Fruit fly (Drosophila melanogaster) whole organism, embryonic: ENCODE results near the gene Fmr1.

Experiments used
- Asciz ChIP-seq: fragments of 200-800 bp; sonication (Bioruptor generic); optimal IDR thresholded peaks from 2 replicates; lab custom pipeline; 2017; ENCODE audit warnings: missing biosample characterization, mild to moderate bottlenecking, missing genetic modification characterization, missing genetic modification reagents
- Atf3 ChIP-seq: fragments of 200-800 bp; sonication (Bioruptor generic); optimal IDR thresholded peaks from 3 replicates; lab custom pipeline; 2016; ENCODE audit warnings: missing biosample characterization, missing genetic modification characterization
- CG12071 ChIP-seq: fragments of 200-800 bp; sonication (Bioruptor generic); optimal IDR thresholded peaks from 3 replicates; lab custom pipeline; 2018; ENCODE audit warnings: missing biosample characterization, mild to moderate bottlenecking, missing genetic modification characterization
- CG12391 ChIP-seq: fragments of 200-800 bp; sonication (Bioruptor generic); optimal IDR thresholded peaks from 3 replicates; lab custom pipeline; 2018; ENCODE audit warnings: missing biosample characterization, mild to moderate bottlenecking, missing genetic modification characterization, moderate library complexity
- CG12659 ChIP-seq: fragments of 200-800 bp; sonication (Bioruptor generic); optimal IDR thresholded peaks from 3 replicates; lab custom pipeline; 2017; ENCODE audit warnings: mild to moderate bottlenecking, missing biosample characterization, missing genetic modification reagents, missing genetic modification characterization
- CG12769 ChIP-seq: fragments of 200-800 bp; sonication (Bioruptor generic); optimal IDR thresholded peaks from 2 replicates; lab custom pipeline; 2019; ENCODE audit warnings: missing biosample characterization, mild to moderate bottlenecking, missing genetic modification characterization, moderate library complexity
- CG13296 ChIP-seq: fragments of 200-800 bp; sonication (Bioruptor generic); optimal IDR thresholded peaks from 3 replicates; lab custom pipeline; 2018; ENCODE audit warnings: missing biosample characterization, mild to moderate bottlenecking, missing genetic modification characterization
- CG13624 ChIP-seq: fragments of 200-800 bp; sonication (Bioruptor generic); optimal IDR thresholded peaks from 2 replicates; lab custom pipeline; 2016; ENCODE audit warnings: missing biosample characterization, missing genetic modification characterization
- CG13894 ChIP-seq: fragments of 200-800 bp; sonication (Bioruptor generic); optimal IDR thresholded peaks from 3 replicates; lab custom pipeline; 2018; ENCODE audit warnings: missing biosample characterization, mild to moderate bottlenecking, missing genetic modification characterization, moderate library complexity
- CG14860 ChIP-seq: fragments of 200-800 bp; sonication (Bioruptor generic); IDR thresholded peaks from 3 replicates; pipeline ENCODE4 v1.3.6; 2022; ENCODE audit warnings: missing biosample characterization, missing genetic modification characterization; ENCODE audit not compliant: partially characterized antibody
- CG15479 ChIP-seq: fragments of 200-800 bp; sonication (Bioruptor generic); optimal IDR thresholded peaks from 3 replicates; lab custom pipeline; 2019; ENCODE audit warnings: missing biosample characterization, mild to moderate bottlenecking, missing genetic modification characterization, moderate library complexity
- CG1647 ChIP-seq: fragments of 200-800 bp; sonication (Bioruptor generic); optimal IDR thresholded peaks from 3 replicates; lab custom pipeline; 2016; ENCODE audit warnings: missing biosample characterization, missing genetic modification characterization
- CG16863 ChIP-seq: fragments of 200-800 bp; sonication (Bioruptor generic); optimal IDR thresholded peaks from 3 replicates; lab custom pipeline; 2016; ENCODE audit warnings: missing biosample characterization, missing genetic modification characterization
- CG17361 ChIP-seq: fragments of 200-800 bp; sonication (Bioruptor generic); IDR thresholded peaks from 3 replicates; pipeline ENCODE4 v1.3.6; 2022; ENCODE audit warnings: missing biosample characterization, missing genetic modification characterization
- CG18619 ChIP-seq: fragments of 200-800 bp; sonication (Bioruptor generic); optimal IDR thresholded peaks from 3 replicates; lab custom pipeline; 2017; ENCODE audit warnings: missing biosample characterization, mild to moderate bottlenecking, missing genetic modification characterization
- CG2116 ChIP-seq: fragments of 200-800 bp; sonication (Bioruptor generic); optimal IDR thresholded peaks from 3 replicates; lab custom pipeline; 2018; ENCODE audit warnings: missing biosample characterization, mild to moderate bottlenecking, missing genetic modification characterization
- CG2199 ChIP-seq: fragments of 200-800 bp; sonication (Bioruptor generic); IDR thresholded peaks from 3 replicates; pipeline ENCODE4 v1.3.6; 2022; ENCODE audit warnings: missing biosample characterization, missing genetic modification characterization
- CG34376 ChIP-seq: fragments of 200-800 bp; sonication (Bioruptor generic); optimal IDR thresholded peaks from 2 replicates; lab custom pipeline; 2018; ENCODE audit warnings: missing biosample characterization, mild to moderate bottlenecking, missing genetic modification characterization
- CG6654 ChIP-seq: fragments of 200-800 bp; sonication (Bioruptor generic); optimal IDR thresholded peaks from 2 replicates; lab custom pipeline; 2017; ENCODE audit warnings: missing biosample characterization, mild to moderate bottlenecking, missing genetic modification characterization
- CG6683 ChIP-seq: fragments of 200-800 bp; sonication (Bioruptor generic); optimal IDR thresholded peaks from 2 replicates; lab custom pipeline; 2017; ENCODE audit warnings: missing biosample characterization, mild to moderate bottlenecking, missing genetic modification characterization, missing genetic modification reagents
- Chrac-16 ChIP-seq: fragments of 200-800 bp; sonication (Bioruptor generic); optimal IDR thresholded peaks from 3 replicates; lab custom pipeline; 2016; ENCODE audit warnings: missing biosample characterization, missing genetic modification characterization
- Dref ChIP-seq: fragments of 200-800 bp; sonication (Bioruptor generic); IDR thresholded peaks from 2 replicates; pipeline ENCODE4 v1.3.6; 2022; ENCODE audit warnings: missing biosample characterization, missing genetic modification characterization
- HLHmδ ChIP-seq: fragments of 200-800 bp; sonication (Bioruptor generic); optimal IDR thresholded peaks from 2 replicates; lab custom pipeline; 2018; ENCODE audit warnings: missing biosample characterization, mild to moderate bottlenecking, missing genetic modification characterization, moderate library complexity
- Lim3 ChIP-seq: fragments of 200-800 bp; sonication (Bioruptor generic); IDR thresholded peaks from 2 replicates; pipeline ENCODE4 v1.3.6; 2022; ENCODE audit warnings: missing biosample characterization, missing genetic modification characterization
- Meics ChIP-seq: fragments of 200-800 bp; sonication (Bioruptor generic); optimal IDR thresholded peaks from 2 replicates; lab custom pipeline; 2017; ENCODE audit warnings: missing biosample characterization, mild to moderate bottlenecking, missing genetic modification characterization
- NC2β ChIP-seq: fragments of 200-800 bp; sonication (Bioruptor generic); optimal IDR thresholded peaks from 2 replicates; lab custom pipeline; 2016; ENCODE audit warnings: missing biosample characterization, missing genetic modification characterization
- NfI ChIP-seq: fragments of 200-800 bp; sonication (Bioruptor generic); optimal IDR thresholded peaks from 3 replicates; lab custom pipeline; 2018; ENCODE audit warnings: missing biosample characterization, mild to moderate bottlenecking, missing genetic modification characterization, moderate library complexity
- Oaz ChIP-seq: fragments of 200-800 bp; sonication (Bioruptor generic); IDR thresholded peaks from 2 replicates; pipeline ENCODE4 v1.3.6; 2022; ENCODE audit warnings: missing biosample characterization, missing genetic modification characterization
- PHDP ChIP-seq: fragments of 200-800 bp; sonication (Bioruptor generic); optimal IDR thresholded peaks from 3 replicates; lab custom pipeline; 2018; ENCODE audit warnings: missing biosample characterization, mild to moderate bottlenecking, missing genetic modification characterization, moderate library complexity
- Taf1 ChIP-seq: fragments of 200-800 bp; sonication (Bioruptor generic); IDR thresholded peaks from 2 replicates; pipeline ENCODE4 v1.3.6; 2022; ENCODE audit warnings: missing biosample characterization, missing genetic modification characterization
- ara ChIP-seq: fragments of 200-800 bp; sonication (Bioruptor generic); IDR thresholded peaks from 2 replicates; pipeline ENCODE4 v1.3.6; 2022; ENCODE audit warnings: missing biosample characterization, missing genetic modification characterization
- bsh ChIP-seq, 2 experiments: fragments of 200-800 bp; sonication (Bioruptor generic); optimal IDR thresholded peaks; 2 replicates each; lab custom pipeline; 2017 to 2018; ENCODE audit warnings: mild to moderate bottlenecking in 2 of 2, missing biosample characterization in 2 of 2, missing genetic modification characterization in 2 of 2, moderate library complexity in 1 of 2
- btn ChIP-seq: fragments of 200-800 bp; sonication (Bioruptor generic); optimal IDR thresholded peaks from 2 replicates; lab custom pipeline; 2016; ENCODE audit warnings: missing biosample characterization, missing genetic modification characterization
- ci ChIP-seq: fragments of 200-800 bp; sonication (Bioruptor generic); IDR thresholded peaks from 3 replicates; pipeline ENCODE4 v1.3.6; 2022; ENCODE audit warnings: missing biosample characterization, missing genetic modification characterization
- dpn ChIP-seq, 2 experiments: fragments of 200-800 bp; sonication (Bioruptor generic); optimal IDR thresholded peaks; 3 replicates each; lab custom pipeline; 2016; ENCODE audit warnings: missing biosample characterization in 2 of 2, missing genetic modification characterization in 2 of 2
- fd3F ChIP-seq: fragments of 200-800 bp; sonication (Bioruptor generic); optimal IDR thresholded peaks from 2 replicates; lab custom pipeline; 2018; ENCODE audit warnings: missing biosample characterization, mild to moderate bottlenecking, missing genetic modification characterization, moderate library complexity
- fru ChIP-seq: fragments of >200 bp; optimal IDR thresholded peaks from 2 replicates; lab custom pipeline; 2017
- grau ChIP-seq: fragments of 200-800 bp; optimal IDR thresholded peaks from 3 replicates; lab custom pipeline; 2019; ENCODE audit warnings: missing biosample characterization, mild to moderate bottlenecking, missing genetic modification characterization, moderate library complexity
- her ChIP-seq: fragments of 200-800 bp; sonication (Bioruptor generic); optimal IDR thresholded peaks from 2 replicates; lab custom pipeline; 2016; ENCODE audit warnings: missing biosample characterization, missing genetic modification characterization
- jing ChIP-seq: fragments of 200-800 bp; sonication (Bioruptor generic); optimal IDR thresholded peaks from 2 replicates; lab custom pipeline; 2018; ENCODE audit warnings: missing biosample characterization, mild to moderate bottlenecking, missing genetic modification characterization
- kah ChIP-seq: fragments of 200-800 bp; sonication (Bioruptor generic); optimal IDR thresholded peaks from 2 replicates; lab custom pipeline; 2018; ENCODE audit warnings: missing biosample characterization, mild to moderate bottlenecking, missing genetic modification characterization
- kay ChIP-seq: fragments of 200-800 bp; sonication (Bioruptor generic); optimal IDR thresholded peaks from 2 replicates; lab custom pipeline; 2016; ENCODE audit warnings: missing biosample characterization, missing genetic modification characterization
- lbe ChIP-seq: fragments of 200-800 bp; sonication (Bioruptor generic); optimal IDR thresholded peaks from 2 replicates; lab custom pipeline; 2016; ENCODE audit warnings: missing biosample characterization, mild to moderate bottlenecking, missing genetic modification characterization
- luna ChIP-seq: fragments of 200-800 bp; sonication (Bioruptor generic); optimal IDR thresholded peaks from 2 replicates; lab custom pipeline; 2016; ENCODE audit warnings: missing biosample characterization, missing genetic modification characterization
- maf-S ChIP-seq: fragments of 200-800 bp; sonication (Bioruptor generic); optimal IDR thresholded peaks from 2 replicates; lab custom pipeline; 2016; ENCODE audit warnings: missing biosample characterization, missing genetic modification characterization
- nom ChIP-seq: fragments of 200-800 bp; sonication (Bioruptor generic); optimal IDR thresholded peaks from 2 replicates; lab custom pipeline; 2017; ENCODE audit warnings: missing biosample characterization, missing genetic modification characterization, mild to moderate bottlenecking, moderate library complexity, missing genetic modification reagents
- pum ChIP-seq: fragments of 200-800 bp; sonication (Bioruptor generic); optimal IDR thresholded peaks from 2 replicates; lab custom pipeline; 2016; ENCODE audit warnings: missing biosample characterization, missing genetic modification characterization
- pzg ChIP-seq: fragments of 200-800 bp; sonication (Bioruptor generic); optimal IDR thresholded peaks from 3 replicates; lab custom pipeline; 2018; ENCODE audit warnings: missing biosample characterization, mild to moderate bottlenecking, missing genetic modification characterization, moderate library complexity
- ro ChIP-seq: fragments of 200-800 bp; sonication (Bioruptor generic); IDR thresholded peaks from 2 replicates; pipeline ENCODE4 v1.3.6; 2022; ENCODE audit warnings: missing biosample characterization, missing genetic modification characterization
- salm ChIP-seq: fragments of 200-800 bp; sonication (Bioruptor generic); optimal IDR thresholded peaks from 2 replicates; lab custom pipeline; 2018; ENCODE audit warnings: missing biosample characterization, mild to moderate bottlenecking, missing genetic modification characterization
- sens ChIP-seq: fragments of 200-800 bp; sonication (Bioruptor generic); peaks from one replicate; lab custom pipeline; 2016; ENCODE audit warnings: missing biosample characterization, missing genetic modification characterization

The Fmr1 gene

DNA sequence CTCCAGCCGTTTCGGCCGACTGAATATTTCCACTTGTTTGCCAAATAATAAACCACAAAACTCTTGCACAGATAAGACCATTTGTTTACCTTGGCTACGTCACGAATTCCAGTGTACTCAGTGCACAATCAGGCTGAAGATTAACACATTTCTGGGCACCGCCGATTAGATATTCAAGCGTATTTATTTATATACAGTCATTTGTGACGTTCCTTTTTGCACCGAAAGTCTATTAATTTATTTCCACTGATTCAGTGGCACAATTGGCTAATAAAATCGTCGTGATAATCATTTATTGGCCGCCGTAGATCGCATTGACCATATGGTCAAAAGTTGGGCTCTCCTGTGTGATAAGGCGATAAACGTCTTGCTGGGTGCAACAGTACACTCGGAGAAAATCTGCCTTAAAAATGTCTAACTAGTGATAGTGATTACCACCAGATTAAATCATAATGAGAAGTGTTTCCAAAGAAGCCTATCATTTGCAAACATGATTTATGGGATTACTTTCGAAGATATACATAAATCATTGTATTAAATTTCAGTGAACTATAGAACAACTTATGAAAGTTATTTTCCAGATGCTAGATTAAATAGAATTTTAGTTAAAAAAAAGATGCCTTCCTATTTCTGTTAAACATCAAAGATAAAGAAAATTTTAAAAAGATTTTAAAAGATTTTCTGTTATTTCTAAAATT, 55.5 kb downstream of the Fmr1 start (continued):
- TF ChIP-seq Dref (GFP tag; lab: Robert Waterston, UW), result no peak
- no peak for TF ChIP-seq NfI (GFP tag; lab: Kevin White, UChicago)
- TF ChIP-seq Oaz (GFP tag; lab: Robert Waterston, UW), result no peak
- TF ChIP-seq grau, result peak; percentile 42
- no peak for TF ChIP-seq fru
- TF ChIP-seq Asciz, result no peak
- no peak for TF ChIP-seq Lim3
- TF ChIP-seq CG6654 (GFP tag; lab: Kevin White, UChicago), result no peak
- peak; percentile 23 for TF ChIP-seq CG12391 (tag; lab: Kevin White, UChicago)
- peak; percentile 57 for TF ChIP-seq CG12071
- no peak for TF ChIP-seq pum (GFP tag; lab: Kevin White, UChicago)
- TF ChIP-seq lbe (GFP tag; lab: Kevin White, UChicago), result peak; percentile 39
- no peak for TF ChIP-seq bsh (GFP tag; optimal IDR thresholded peaks at IDR 0.05; lab: Kevin White, UChicago)
- no peak for TF ChIP-seq pzg
- TF ChIP-seq CG6683 (GFP tag; lab: Kevin White, UChicago), result no peak
- no peak for TF ChIP-seq CG16863
- no peak for TF ChIP-seq CG1647 (GFP tag; lab: Kevin White, UChicago)
- TF ChIP-seq Taf1 (GFP tag; lab: Robert Waterston, UW), result no peak
- no peak for TF ChIP-seq Chrac-16 (GFP tag; lab: Kevin White, UChicago)
- no peak for TF ChIP-seq salm
- no peak for TF ChIP-seq CG14860 (GFP tag; lab: Robert Waterston, UW)
- no peak for TF ChIP-seq CG12659
- TF ChIP-seq nom, result no peak
- peak; percentile 2 for TF ChIP-seq CG18619 (GFP tag; lab: Kevin White, UChicago)
- no peak for TF ChIP-seq dpn (GFP tag; optimal IDR thresholded peaks at IDR 0.05; lab: Kevin White, UChicago)
- peak; percentile 54 for TF ChIP-seq CG13296 (GFP tag; lab: Kevin White, UChicago)
- no peak for TF ChIP-seq Atf3 (GFP tag; lab: Kevin White, UChicago)
- TF ChIP-seq Meics, result peak; percentile 40
- no peak for TF ChIP-seq kah
- TF ChIP-seq ci (GFP tag; lab: Robert Waterston, UW), result no peak
- TF ChIP-seq fd3F (GFP tag; lab: Kevin White, UChicago), result no peak
- TF ChIP-seq CG34376 (GFP tag; lab: Kevin White, UChicago), result peak; percentile 89
- no peak for TF ChIP-seq btn
- peak; percentile 48 for TF ChIP-seq CG12769
- no peak for TF ChIP-seq jing (GFP tag; lab: Kevin White, UChicago)
- TF ChIP-seq luna (GFP tag; lab: Kevin White, UChicago), result no peak
- no peak for TF ChIP-seq CG2116 (GFP tag; lab: Kevin White, UChicago)
- no peak; the same call in 2 of the 3 replicates for TF ChIP-seq CG17361 (GFP tag; lab: Robert Waterston, UW)
- TF ChIP-seq PHDP (tag; lab: Kevin White, UChicago), result peak; percentile 7
- TF ChIP-seq CG2199 (GFP tag; lab: Robert Waterston, UW), result no peak
- TF ChIP-seq maf-S (GFP tag; lab: Kevin White, UChicago), result no peak
- TF ChIP-seq kay (GFP tag; lab: Kevin White, UChicago), result no peak
- no peak for TF ChIP-seq NC2β (GFP tag; lab: Kevin White, UChicago)
- peak; percentile 41 for TF ChIP-seq sens (GFP tag; lab: Kevin White, UChicago)
- TF ChIP-seq CG13894 (tag; lab: Kevin White, UChicago), result peak; percentile 34
- TF ChIP-seq CG13624, result no peak
- TF ChIP-seq ara (GFP tag; lab: Robert Waterston, UW), result no peak
- no peak for TF ChIP-seq CG15479 (GFP tag; lab: Kevin White, UChicago)
- no peak for TF ChIP-seq her (GFP tag; lab: Kevin White, UChicago)
- no peak for TF ChIP-seq HLHmδ
- no peak for TF ChIP-seq ro (GFP tag; lab: Robert Waterston, UW)
